Fruit fly (Drosophila melanogaster) whole organism, pupa: ENCODE measurements around the gene CG42460.

Experiments
- CG10348 ChIP-seq: fragments of 200-800 bp; sonication (Bioruptor generic); IDR thresholded peaks from 2 replicates; pipeline ENCODE4 v1.3.6; 2022; ENCODE audit warnings: missing biosample characterization, missing genetic modification characterization
- CG12605 ChIP-seq: fragments of 200-800 bp; sonication (Bioruptor generic); IDR thresholded peaks from 2 replicates; pipeline ENCODE4 v1.3.6; 2022; ENCODE audit warnings: missing biosample characterization, missing genetic modification characterization
- CG13204 ChIP-seq: fragments of 200-800 bp; sonication (Bioruptor generic); optimal IDR thresholded peaks from 2 replicates; lab custom pipeline; 2018; ENCODE audit warnings: missing biosample characterization, mild to moderate bottlenecking, missing genetic modification characterization, moderate library complexity
- CG14655 ChIP-seq: fragments of 200-800 bp; sonication (Bioruptor generic); optimal IDR thresholded peaks from 3 replicates; lab custom pipeline; 2017; ENCODE audit warnings: mild to moderate bottlenecking, missing biosample characterization, missing genetic modification reagents, missing genetic modification characterization
- CG15710 ChIP-seq: fragments of 200-800 bp; sonication (Bioruptor generic); optimal IDR thresholded peaks from 2 replicates; lab custom pipeline; 2018; ENCODE audit warnings: missing biosample characterization, mild to moderate bottlenecking, missing genetic modification characterization, moderate library complexity
- CG32121 ChIP-seq: fragments of 200-800 bp; sonication (Bioruptor generic); IDR thresholded peaks from 2 replicates; pipeline ENCODE4 v1.3.6; 2022; ENCODE audit warnings: missing biosample characterization, missing genetic modification characterization
- CG4496 ChIP-seq: fragments of 200-800 bp; sonication (Bioruptor generic); IDR thresholded peaks from 3 replicates; pipeline ENCODE4 v1.3.6; 2022; ENCODE audit warnings: missing biosample characterization, missing genetic modification characterization
- CG8159 ChIP-seq: fragments of 200-800 bp; sonication (Bioruptor generic); optimal IDR thresholded peaks from 3 replicates; lab custom pipeline; 2018; ENCODE audit warnings: missing biosample characterization, mild to moderate bottlenecking, missing genetic modification characterization, moderate library complexity
- CG8301 ChIP-seq: fragments of 200-800 bp; sonication (Bioruptor generic); optimal IDR thresholded peaks from 2 replicates; lab custom pipeline; 2018; ENCODE audit warnings: missing biosample characterization, mild to moderate bottlenecking, missing genetic modification characterization
- CG9948 ChIP-seq: fragments of 200-800 bp; sonication (Bioruptor generic); optimal IDR thresholded peaks from 2 replicates; lab custom pipeline; 2018; ENCODE audit warnings: missing biosample characterization, mild to moderate bottlenecking, missing genetic modification characterization, moderate library complexity
- D1 ChIP-seq: fragments of 200-800 bp; sonication (Bioruptor generic); optimal IDR thresholded peaks from 2 replicates; lab custom pipeline; 2018; ENCODE audit warnings: missing biosample characterization, mild to moderate bottlenecking, missing genetic modification characterization, moderate library complexity
- EcR ChIP-seq: fragments of 200-800 bp; sonication (Bioruptor generic); optimal IDR thresholded peaks from 3 replicates; lab custom pipeline; 2019; ENCODE audit warnings: missing biosample characterization, missing genetic modification characterization, mild to moderate bottlenecking, moderate library complexity, missing genetic modification reagents
- Ets98B ChIP-seq: fragments of 200-800 bp; sonication (Bioruptor generic); IDR thresholded peaks from 2 replicates; pipeline ENCODE4 v1.3.6; 2022; ENCODE audit warnings: missing biosample characterization, missing genetic modification characterization
- Pif1A ChIP-seq: fragments of 200-800 bp; sonication (Bioruptor generic); optimal IDR thresholded peaks from 3 replicates; lab custom pipeline; 2016; ENCODE audit warnings: missing biosample characterization, missing genetic modification characterization
- Pif1B ChIP-seq: fragments of 200-800 bp; sonication (Bioruptor generic); optimal IDR thresholded peaks from 3 replicates; lab custom pipeline; 2016; ENCODE audit warnings: missing biosample characterization, missing genetic modification characterization
- Snoo ChIP-seq: fragments of 200-800 bp; sonication (Bioruptor generic); optimal IDR thresholded peaks from 3 replicates; lab custom pipeline; 2017; ENCODE audit warnings: missing biosample characterization, mild to moderate bottlenecking, missing genetic modification characterization, inconsistent platforms
- fd96Ca ChIP-seq: fragments of 200-800 bp; sonication (Bioruptor generic); IDR thresholded peaks from 3 replicates; pipeline ENCODE4 v1.3.6; 2022; ENCODE audit warnings: missing biosample characterization, missing genetic modification characterization
- gl ChIP-seq: fragments of 200-800 bp; sonication (Bioruptor generic); optimal IDR thresholded peaks from 2 replicates; lab custom pipeline; 2018; ENCODE audit warnings: missing biosample characterization, mild to moderate bottlenecking, missing genetic modification characterization
- rn ChIP-seq: fragments of 200-800 bp; sonication (Bioruptor generic); IDR thresholded peaks from 2 replicates; pipeline ENCODE4 v1.3.6; 2022; ENCODE audit warnings: missing biosample characterization, missing genetic modification characterization

Gene CG42460

DNA sequence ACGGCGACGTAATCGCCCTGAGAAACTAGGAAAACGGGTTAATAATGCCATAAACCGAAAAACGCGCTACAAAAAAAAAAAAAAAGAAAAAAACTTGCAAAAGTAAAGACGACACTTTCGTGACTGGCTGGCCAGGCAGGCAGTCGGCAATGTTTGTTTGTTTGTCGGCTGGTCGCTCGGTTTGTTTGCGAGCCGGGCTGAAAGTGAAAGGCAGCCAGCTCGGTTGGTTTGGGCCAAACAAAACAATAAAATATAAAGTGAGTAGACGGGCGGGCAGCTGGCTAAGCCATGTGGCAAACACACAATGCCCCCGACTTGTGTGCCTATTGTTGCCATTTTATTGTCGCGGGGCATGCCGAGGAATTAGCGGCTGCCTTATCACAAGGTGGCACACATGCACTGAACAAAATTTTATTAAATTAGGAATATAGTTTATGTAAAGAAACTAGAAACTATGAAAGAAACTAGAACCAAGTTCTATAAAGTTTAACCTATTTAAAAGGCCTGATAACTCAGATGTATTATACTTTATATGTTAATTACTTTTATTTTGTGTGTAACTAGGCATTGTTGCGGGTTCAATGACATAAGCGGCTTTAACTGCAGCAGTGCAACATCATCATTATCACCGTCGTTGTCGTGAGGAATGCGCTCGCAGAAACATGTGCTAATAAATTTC, 40.3 kb upstream of the CG42460 start:
- TF ChIP-seq CG32121 (GFP tag; lab: Robert Waterston, UW) (peak; percentile 59; the same call in 1 of the 2 replicates), fd96Ca (no peak), Snoo (no peak), rn (GFP tag; lab: Robert Waterston, UW) (no peak), Pif1A (GFP tag; lab: Kevin White, UChicago) (no peak), CG14655 (peak; percentile 2), Ets98B (GFP tag; lab: Robert Waterston, UW) (peak; percentile 9; the same call in 1 of the 2 replicates), CG8159 (tag; lab: Kevin White, UChicago) (peak; percentile 4), CG9948 (peak; percentile 15)

- TF ChIP-seq D1 (tag; lab: Kevin White, UChicago), result no peak
- 0 out of 2 replicates have a peak, but pooled peaks have one; percentile 13 for TF ChIP-seq CG12605 (GFP tag; lab: Robert Waterston, UW)
- TF ChIP-seq CG4496 (GFP tag; lab: Robert Waterston, UW), result 0 out of 3 replicates have a peak, but pooled peaks have one; percentile 18
- 0 out of 3 replicates have a peak, but pooled peaks have one; percentile 21 for TF ChIP-seq fd96Ca
- no peak for TF ChIP-seq CG9948
- no peak; the same call in 1 of the 2 replicates for TF ChIP-seq Ets98B (GFP tag; lab: Robert Waterston, UW)
Observed at dm6 chr2L:3426669-3427232, 38.5 kb upstream of the CG42460 start, which contains the start of gene Pgant2. Gene Pgant2, minus strand, starts transcription at chr2L:3426719.

DNA sequence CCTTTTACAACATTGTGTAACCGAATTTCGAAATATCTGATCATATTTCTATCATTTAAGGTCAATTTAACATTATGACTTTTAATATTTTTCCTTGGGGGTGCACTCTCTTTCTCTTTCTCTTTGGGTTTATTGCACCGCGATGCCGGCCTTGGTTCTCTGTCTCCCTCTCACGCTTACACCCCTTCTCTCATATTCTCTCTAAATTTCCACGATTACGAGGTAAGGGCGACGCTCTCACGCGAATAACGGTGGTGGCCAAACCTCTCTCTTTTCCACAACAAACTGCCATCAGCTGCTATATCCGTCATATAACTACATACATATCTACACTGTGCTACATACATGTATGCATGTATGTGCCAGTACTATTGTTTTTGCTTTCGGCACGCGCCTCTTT, 37.7 kb upstream of the CG42460 start:
- TF ChIP-seq rn (GFP tag; lab: Robert Waterston, UW), result no peak
- TF ChIP-seq CG8159 (tag; lab: Kevin White, UChicago), result no peak
- peak; percentile 21 for TF ChIP-seq EcR (GFP tag; lab: Kevin White, UChicago)

DNA sequence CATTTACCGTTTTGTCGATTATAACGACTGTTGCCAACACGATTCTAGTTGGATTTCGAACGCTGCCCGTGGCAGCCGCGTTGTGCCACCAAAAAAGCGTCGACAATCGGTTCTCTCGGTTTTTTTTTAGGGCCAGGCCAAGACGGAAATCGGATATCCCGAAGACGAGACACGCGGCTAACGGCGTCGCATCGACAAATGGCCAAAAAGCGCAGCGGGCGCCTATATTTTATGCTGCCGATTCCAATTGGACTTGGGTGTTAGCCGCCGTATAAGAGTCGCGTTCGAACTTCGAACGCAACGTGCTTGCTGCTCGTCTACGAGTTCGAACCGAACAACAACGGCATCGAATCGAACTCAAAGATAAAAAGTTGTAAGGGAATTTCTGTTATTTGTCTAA, 34.5 kb upstream of the CG42460 start:
- TF ChIP-seq CG10348 (GFP tag; lab: Robert Waterston, UW), result no peak
- peak; percentile 65; the same call in 1 of the 3 replicates for TF ChIP-seq CG4496 (GFP tag; lab: Robert Waterston, UW)

DNA sequence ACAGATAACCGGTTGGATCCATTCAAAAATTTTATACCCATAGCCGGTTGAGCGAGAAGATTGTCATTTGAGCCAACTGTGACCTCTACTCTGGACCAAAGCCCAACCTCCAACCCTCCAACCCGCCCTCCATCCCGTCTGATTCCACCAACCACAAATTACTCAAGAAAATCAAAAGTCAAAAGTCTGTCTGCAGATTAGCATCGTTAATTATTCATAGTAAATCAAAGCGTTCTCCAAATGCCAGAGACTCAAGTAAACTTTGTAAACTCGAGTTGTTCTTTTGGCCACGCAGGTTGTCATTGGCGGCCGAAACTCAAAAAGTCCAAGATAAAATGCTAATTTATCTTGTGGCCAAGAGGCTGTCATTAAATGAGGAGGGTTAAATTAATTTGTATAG, 29.3 kb upstream of the CG42460 start:
- no peak for TF ChIP-seq CG8301 (tag; lab: Kevin White, UChicago)
- no peak for TF ChIP-seq Snoo
- no peak for TF ChIP-seq Ets98B (GFP tag; lab: Robert Waterston, UW)
- no peak for TF ChIP-seq CG8159 (tag; lab: Kevin White, UChicago)
- no peak for TF ChIP-seq Pif1B (GFP tag; lab: Kevin White, UChicago)
- TF ChIP-seq gl (tag; lab: Kevin White, UChicago), result no peak
- no peak for TF ChIP-seq CG4496 (GFP tag; lab: Robert Waterston, UW)
- no peak for TF ChIP-seq Pif1A (GFP tag; lab: Kevin White, UChicago)
- TF ChIP-seq, all 21 proteins: peak for 0

- TF ChIP-seq CG8159 (tag; lab: Kevin White, UChicago) (peak; percentile 14), Pif1A (GFP tag; lab: Kevin White, UChicago) (peak; percentile 32), CG10348 (GFP tag; lab: Robert Waterston, UW) (no peak)
- TF ChIP-seq, all 21 proteins: peak for 2
Observed at dm6 chr2L:3416527-3417304, 28.4 kb upstream of the CG42460 start, which contains the start of gene CG31952. Gene CG31952, plus strand, starts transcription at chr2L:3416693.

dm6 chr2L:3410260-3410659, 22.0 kb upstream of the CG42460 start, which contains the start of gene CG8840:
Gene CG8840, plus strand, starts transcription at chr2L:3410560.
- no peak for TF ChIP-seq CG8159 (tag; lab: Kevin White, UChicago)
- no peak for TF ChIP-seq CG13204 (GFP tag; lab: Kevin White, UChicago)
- no peak for TF ChIP-seq Snoo
- no peak for TF ChIP-seq CG32121 (GFP tag; lab: Robert Waterston, UW)
- no peak for TF ChIP-seq rn (GFP tag; lab: Robert Waterston, UW)
- TF ChIP-seq Pif1B (GFP tag; lab: Kevin White, UChicago), result no peak
- TF ChIP-seq Ets98B (GFP tag; lab: Robert Waterston, UW), result no peak
- TF ChIP-seq CG14655, result no peak
- TF ChIP-seq fd96Ca, result no peak
- no peak for TF ChIP-seq CG15710 (tag; lab: Kevin White, UChicago)
- TF ChIP-seq, all 21 proteins: peak for 0
